1 fruit fly cellular context compared by ENCODE assay signal in the genomic region with DNA sequence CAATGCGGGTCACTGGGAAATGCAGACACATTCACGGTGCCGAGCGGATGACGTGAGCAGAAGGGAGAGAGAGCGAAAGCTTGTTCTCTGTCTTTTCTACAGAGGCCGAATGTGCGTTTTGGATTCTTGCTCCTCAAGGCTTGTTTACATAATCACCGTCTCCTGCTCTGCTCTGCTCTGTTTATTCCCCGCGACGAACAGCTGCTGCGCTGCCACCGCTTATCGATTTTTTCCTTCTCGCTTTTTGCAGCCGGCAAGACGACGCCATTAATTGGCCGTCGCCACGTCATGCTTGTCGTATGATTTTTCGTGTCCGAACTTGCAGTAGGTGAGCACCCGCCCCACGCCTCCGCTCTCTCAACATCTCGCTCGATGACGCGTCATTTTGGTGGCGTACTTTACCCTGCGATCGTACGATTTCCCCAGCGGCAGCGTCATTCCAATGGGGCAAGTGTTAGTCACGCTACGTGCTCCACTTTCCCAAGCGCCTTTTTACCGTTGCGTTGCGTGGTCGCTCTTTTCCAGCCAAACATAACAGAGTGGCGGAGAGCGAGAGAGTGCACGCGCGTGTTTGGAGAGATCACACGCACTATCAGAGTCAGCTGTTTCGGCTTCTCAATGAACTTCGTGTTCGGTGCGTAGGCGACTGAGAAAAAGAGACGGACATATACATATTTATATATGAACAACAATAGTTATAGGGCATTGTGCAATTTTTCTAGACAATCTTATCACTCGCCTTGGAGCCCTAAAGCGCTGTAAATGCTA.
A peak's percentile ranks its signal among the peaks of the same experiment; 100 is the strongest.
TF ChIP-seq lines count a peak whose summit lies in the region.

No protein-coding gene starts in this region.

TF ChIP-seq in whole organism, embryonic, 481 proteins besides CTCF, POLR2A, EP300 and RAD21 (continued from another document):
- TF ChIP-seq PHDP (tag; optimal IDR thresholded peaks at IDR 0.05; lab: Kevin White, UChicago), result no peak
- 0 out of 2 replicates have a peak, but pooled peaks have one; percentile 4 for TF ChIP-seq CG32532 (GFP tag; IDR thresholded peaks at IDR 0.05; lab: Robert Waterston, UW)
- peak; percentile 53 for TF ChIP-seq kah (GFP tag; optimal IDR thresholded peaks at IDR 0.05; lab: Kevin White, UChicago)
- TF ChIP-seq pho (GFP tag; optimal IDR thresholded peaks at IDR 0.05; lab: Kevin White, UChicago), result no peak
- TF ChIP-seq Fer2 (tag; optimal IDR thresholded peaks at IDR 0.05; lab: Kevin White, UChicago), result no peak
